Fruit fly (Drosophila melanogaster): Measurements from ENCODE around the gene CG14417.

- TF ChIP-seq zfh1 (GFP tag; IDR thresholded peaks at IDR 0.05) = no peak
- TF ChIP-seq jigr1 (GFP tag; IDR thresholded peaks at IDR 0.05) = no peak
- TF ChIP-seq CG8765 (GFP tag; IDR thresholded peaks at IDR 0.05) = no peak
These were observed 37.8 kb upstream of the CG14417 start for dm6 chrX:2914091-2914490.
